Fruit fly (Drosophila melanogaster) S2 (cell line): ENCODE results near the gene CG42359.

Source experiments
- CG8478 ChIP-seq: fragments of >200 bp; optimal IDR thresholded peaks from 2 replicates; lab custom pipeline; 2018
- CTCF ChIP-seq, 2 experiments: fragments of >200 bp; optimal IDR thresholded peaks; 2 replicates each; lab custom pipeline; 2018

DNA sequence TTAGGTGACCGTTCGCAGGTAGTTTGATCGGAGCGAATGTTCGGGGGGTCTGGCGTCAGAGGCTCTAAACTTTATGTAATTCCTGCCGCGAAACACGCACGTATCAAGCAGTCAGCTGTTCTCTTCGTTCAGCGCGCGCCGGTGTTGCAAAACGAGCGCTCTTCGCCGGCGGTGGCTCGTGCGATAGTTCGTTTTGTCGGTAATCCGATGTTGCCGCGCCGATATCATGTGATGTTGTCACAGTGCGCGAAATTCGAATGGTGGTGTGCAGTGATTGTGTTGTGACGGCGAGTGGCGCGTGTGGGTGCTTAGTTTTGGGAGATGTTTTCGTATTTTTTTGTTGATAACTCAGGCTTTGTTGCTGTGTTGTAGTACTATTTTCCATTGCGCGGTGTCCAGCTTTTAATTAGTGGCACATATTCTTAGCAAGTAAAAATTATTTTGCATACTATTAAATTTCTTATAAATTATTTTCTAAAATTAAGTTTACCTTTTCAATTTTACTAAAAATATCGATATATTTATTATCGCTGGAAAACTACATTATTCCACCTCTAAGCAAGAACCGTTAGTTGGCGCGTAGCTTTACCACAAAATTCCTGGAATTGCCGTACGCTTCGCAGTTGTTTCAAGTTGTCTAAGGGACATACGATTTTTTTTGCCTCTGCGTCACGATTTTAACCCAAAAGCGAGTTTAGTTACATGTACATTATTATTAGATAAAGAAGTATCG is 5.3 kb downstream of the CG42359 start, which contains the start of gene nanos:
- TF ChIP-seq CTCF (optimal IDR thresholded peaks at IDR 0.05; lab: Kevin White, UChicago): peak in 1 of 2 experiments; percentile 4
- no peak for TF ChIP-seq CG8478 (lab: Kevin White, UChicago)
